Fruit fly (Drosophila melanogaster) whole organism, adult: ENCODE results near the gene Srp14.

Experiments used
- CG11617 ChIP-seq: fragments of 200-800 bp; sonication (Bioruptor generic); optimal IDR thresholded peaks from 2 replicates; lab custom pipeline; 2017; ENCODE audit warnings: mild to moderate bottlenecking, missing biosample characterization, missing genetic modification reagents, missing genetic modification characterization
- CG12768 ChIP-seq: fragments of 200-800 bp; sonication (Bioruptor generic); optimal IDR thresholded peaks from 2 replicates; lab custom pipeline; 2017; ENCODE audit warnings: missing biosample characterization, missing genetic modification characterization, mild to moderate bottlenecking, moderate library complexity, missing genetic modification reagents
- CG14711 ChIP-seq: fragments of 200-800 bp; sonication (Bioruptor generic); optimal IDR thresholded peaks from 2 replicates; lab custom pipeline; 2018; ENCODE audit warnings: missing biosample characterization, mild to moderate bottlenecking, missing genetic modification characterization, moderate library complexity
- CG1620 ChIP-seq: fragments of 200-800 bp; sonication (Bioruptor generic); optimal IDR thresholded peaks from 2 replicates; lab custom pipeline; 2016; ENCODE audit warnings: missing biosample characterization, missing genetic modification characterization
- CG33017 ChIP-seq: fragments of 200-800 bp; sonication (Bioruptor generic); optimal IDR thresholded peaks from 2 replicates; lab custom pipeline; 2018; ENCODE audit warnings: missing biosample characterization, mild to moderate bottlenecking, missing genetic modification characterization, moderate library complexity
- CG5204 ChIP-seq: fragments of 200-800 bp; sonication (Bioruptor generic); optimal IDR thresholded peaks from 2 replicates; lab custom pipeline; 2016; ENCODE audit warnings: missing biosample characterization, missing genetic modification characterization
- CG7045 ChIP-seq: fragments of 200-800 bp; sonication (Bioruptor generic); optimal IDR thresholded peaks from 2 replicates; lab custom pipeline; 2017; ENCODE audit warnings: missing biosample characterization, mild to moderate bottlenecking, missing genetic modification characterization
- CG7101 ChIP-seq: fragments of 200-800 bp; sonication (Bioruptor generic); optimal IDR thresholded peaks from 2 replicates; lab custom pipeline; 2018; ENCODE audit warnings: missing biosample characterization, mild to moderate bottlenecking, missing genetic modification characterization, moderate library complexity
- Clk ChIP-seq: fragments of 200-800 bp; sonication (Bioruptor generic); optimal IDR thresholded peaks from 2 replicates; lab custom pipeline; 2017; ENCODE audit warnings: missing biosample characterization, missing genetic modification characterization
- Crg-1 ChIP-seq: fragments of 200-800 bp; sonication (Bioruptor generic); optimal IDR thresholded peaks from 2 replicates; lab custom pipeline; 2016; ENCODE audit warnings: missing biosample characterization, missing genetic modification characterization
- Hr96 ChIP-seq: fragments of 200-800 bp; sonication (Bioruptor generic); optimal IDR thresholded peaks from 2 replicates; lab custom pipeline; 2016; ENCODE audit warnings: missing biosample characterization, missing genetic modification characterization
- Mnt ChIP-seq: fragments of 200-800 bp; sonication (Bioruptor generic); optimal IDR thresholded peaks from 2 replicates; lab custom pipeline; 2016; ENCODE audit warnings: missing biosample characterization, mild to moderate bottlenecking, missing genetic modification characterization
- bab1 ChIP-seq: fragments of 200-800 bp; sonication (Bioruptor generic); optimal IDR thresholded peaks from 3 replicates; lab custom pipeline; 2019; ENCODE audit warnings: missing biosample characterization, mild to moderate bottlenecking, missing genetic modification characterization, moderate library complexity
- cic ChIP-seq: fragments of 200-800 bp; sonication (Bioruptor generic); optimal IDR thresholded peaks from 2 replicates; lab custom pipeline; 2017; ENCODE audit warnings: missing biosample characterization, mild to moderate bottlenecking, missing genetic modification characterization, moderate library complexity
- cnc ChIP-seq, 2 experiments: fragments of >200 bp; optimal IDR thresholded peaks; 2 replicates each; lab custom pipeline; 2017
- kay ChIP-seq: fragments of 200-800 bp; sonication (Bioruptor generic); peaks from one replicate; lab custom pipeline; 2016; ENCODE audit warnings: missing biosample characterization, missing genetic modification characterization, borderline replicate concordance
- ovo ChIP-seq: fragments of 200-800 bp; sonication (Bioruptor generic); optimal IDR thresholded peaks from 2 replicates; lab custom pipeline; 2016; ENCODE audit warnings: missing biosample characterization, missing genetic modification characterization
- pad ChIP-seq: fragments of 200-800 bp; sonication (Bioruptor generic); optimal IDR thresholded peaks from 3 replicates; lab custom pipeline; 2017; ENCODE audit warnings: missing biosample characterization, missing genetic modification characterization, mild to moderate bottlenecking, moderate library complexity, missing genetic modification reagents
- tj ChIP-seq: fragments of 200-800 bp; sonication (Bioruptor generic); optimal IDR thresholded peaks from 3 replicates; lab custom pipeline; 2017; ENCODE audit warnings: missing biosample characterization, mild to moderate bottlenecking, missing genetic modification characterization, moderate library complexity
- toe ChIP-seq: fragments of 200-800 bp; sonication (Bioruptor generic); optimal IDR thresholded peaks from 2 replicates; lab custom pipeline; 2016; ENCODE audit warnings: missing biosample characterization, missing genetic modification characterization

Gene Srp14

DNA sequence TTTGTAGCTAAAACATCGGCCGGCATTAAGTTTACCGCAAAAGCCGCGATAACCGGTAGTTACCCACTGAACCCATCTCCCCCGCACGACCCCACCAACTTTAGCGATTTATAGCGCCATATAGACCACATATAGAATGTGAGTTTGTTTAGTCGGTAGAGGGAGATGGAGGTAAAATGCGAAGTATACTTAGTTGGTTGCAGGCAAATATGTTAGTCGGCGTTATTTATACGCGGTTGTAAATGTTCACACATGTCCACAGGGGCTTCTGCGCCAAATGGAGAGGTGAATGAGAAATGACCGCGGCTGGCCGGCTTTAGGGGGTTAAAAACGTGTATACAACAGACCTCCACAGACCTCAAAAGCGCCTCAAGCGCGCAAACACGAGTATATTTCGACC is 34.2 kb upstream of the Srp14 start:
- TF ChIP-seq Clk (GFP tag; lab: Kevin White, UChicago) (no peak), Hr96 (GFP tag; lab: Kevin White, UChicago) (peak; percentile 53), bab1 (GFP tag; lab: Kevin White, UChicago) (no peak), CG7045 (GFP tag; lab: Kevin White, UChicago) (peak; percentile 68), CG5204 (no peak), kay (GFP tag; lab: Kevin White, UChicago) (no peak), CG1620 (GFP tag; lab: Kevin White, UChicago) (no peak), pad (GFP tag; lab: Kevin White, UChicago) (peak; percentile 27), tj (GFP tag; lab: Kevin White, UChicago) (no peak), CG14711 (tag; lab: Kevin White, UChicago) (no peak), CG12768 (GFP tag; lab: Kevin White, UChicago) (peak; percentile 22), Crg-1 (GFP tag; lab: Kevin White, UChicago) (peak; percentile 5), cnc (optimal IDR thresholded peaks at IDR 0.05; lab: Kevin White, UChicago) (no peak), CG7101 (peak; percentile 56), toe (GFP tag; lab: Kevin White, UChicago) (peak; percentile 11), ovo (GFP tag; lab: Kevin White, UChicago) (peak; percentile 40), cic (GFP tag; lab: Kevin White, UChicago) (peak; percentile 95), CG33017 (tag; lab: Kevin White, UChicago) (peak; percentile 35), CG11617 (no peak), Mnt (GFP tag; lab: Kevin White, UChicago) (peak; percentile 41)

- TF ChIP-seq ovo (GFP tag; lab: Kevin White, UChicago): peak; percentile 47
- TF ChIP-seq Mnt (GFP tag; lab: Kevin White, UChicago): peak; percentile 55
- no peak for TF ChIP-seq bab1 (GFP tag; lab: Kevin White, UChicago)
- no peak for TF ChIP-seq cnc (optimal IDR thresholded peaks at IDR 0.05; lab: Kevin White, UChicago)
- no peak for TF ChIP-seq Clk (GFP tag; lab: Kevin White, UChicago)
- peak; percentile 95 for TF ChIP-seq tj (GFP tag; lab: Kevin White, UChicago)
- TF ChIP-seq Crg-1 (GFP tag; lab: Kevin White, UChicago): no peak
- peak; percentile 71 for TF ChIP-seq CG12768 (GFP tag; lab: Kevin White, UChicago)
- TF ChIP-seq CG14711 (tag; lab: Kevin White, UChicago): peak; percentile 36
- TF ChIP-seq CG7101: peak; percentile 18
- TF ChIP-seq toe (GFP tag; lab: Kevin White, UChicago): peak; percentile 6
- peak; percentile 9 for TF ChIP-seq CG33017 (tag; lab: Kevin White, UChicago)
- TF ChIP-seq CG11617: peak; percentile 11
- peak; percentile 91 for TF ChIP-seq cic (GFP tag; lab: Kevin White, UChicago)
- no peak for TF ChIP-seq CG1620 (GFP tag; lab: Kevin White, UChicago)
- TF ChIP-seq pad (GFP tag; lab: Kevin White, UChicago): no peak
Observed at dm6 chr3R:20546662-20547620, 33.0 kb upstream of the Srp14 start.

DNA sequence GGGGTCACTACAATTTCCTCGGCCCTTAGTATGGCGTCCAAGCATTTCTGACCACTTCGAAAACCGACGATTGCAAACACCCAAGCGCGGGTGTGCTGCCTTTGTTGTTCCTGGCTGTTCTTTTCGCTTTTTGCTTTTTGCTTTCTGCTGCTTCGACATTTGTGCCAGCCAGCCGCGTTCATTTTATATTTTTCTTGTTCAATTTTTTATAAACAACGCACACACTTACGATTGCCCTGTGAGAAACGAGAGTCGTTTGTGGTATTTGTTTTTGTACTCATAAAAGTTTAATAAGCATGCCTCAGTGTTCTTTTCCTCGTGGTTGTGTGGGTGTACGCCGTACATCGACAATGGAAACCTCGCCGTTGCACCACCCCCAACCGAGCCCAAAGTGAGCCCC is 32.2 kb upstream of the Srp14 start:
- TF ChIP-seq cic (GFP tag; lab: Kevin White, UChicago): peak; percentile 14
- no peak for TF ChIP-seq CG1620 (GFP tag; lab: Kevin White, UChicago)
- TF ChIP-seq toe (GFP tag; lab: Kevin White, UChicago): no peak
- peak; percentile 76 for TF ChIP-seq tj (GFP tag; lab: Kevin White, UChicago)
- TF ChIP-seq kay (GFP tag; lab: Kevin White, UChicago): no peak
- no peak for TF ChIP-seq CG12768 (GFP tag; lab: Kevin White, UChicago)

DNA sequence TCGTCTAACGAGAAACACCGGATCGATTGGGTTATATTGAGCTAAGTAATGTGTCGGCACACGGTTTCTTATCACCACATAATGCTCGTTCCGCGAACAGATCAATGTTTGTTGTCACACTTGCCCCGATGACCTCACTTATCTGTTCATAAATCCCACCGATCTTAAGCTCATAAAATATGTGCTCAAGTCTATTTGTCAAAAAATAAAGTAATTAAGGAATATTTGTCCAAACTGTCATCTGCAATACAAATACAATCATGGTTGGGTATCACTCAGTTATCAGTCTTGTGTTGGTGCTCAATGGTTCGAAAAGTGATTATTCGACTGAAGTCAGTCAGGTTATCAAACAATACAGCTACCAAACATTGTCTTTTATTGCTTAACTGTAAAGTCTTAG is 31.7 kb upstream of the Srp14 start:
- TF ChIP-seq CG12768 (GFP tag; lab: Kevin White, UChicago): no peak
- no peak for TF ChIP-seq cic (GFP tag; lab: Kevin White, UChicago)
- no peak for TF ChIP-seq CG14711 (tag; lab: Kevin White, UChicago)
- no peak for TF ChIP-seq CG33017 (tag; lab: Kevin White, UChicago)
- no peak for TF ChIP-seq cnc (optimal IDR thresholded peaks at IDR 0.05; lab: Kevin White, UChicago)
- TF ChIP-seq CG7045 (GFP tag; lab: Kevin White, UChicago): no peak
- no peak for TF ChIP-seq CG1620 (GFP tag; lab: Kevin White, UChicago)
- TF ChIP-seq ovo (GFP tag; lab: Kevin White, UChicago): no peak
- no peak for TF ChIP-seq bab1 (GFP tag; lab: Kevin White, UChicago)
- TF ChIP-seq CG7101: no peak
- no peak for TF ChIP-seq Hr96 (GFP tag; lab: Kevin White, UChicago)
- TF ChIP-seq pad (GFP tag; lab: Kevin White, UChicago): no peak
- TF ChIP-seq Clk (GFP tag; lab: Kevin White, UChicago): no peak
- no peak for TF ChIP-seq toe (GFP tag; lab: Kevin White, UChicago)
- TF ChIP-seq tj (GFP tag; lab: Kevin White, UChicago): no peak

DNA sequence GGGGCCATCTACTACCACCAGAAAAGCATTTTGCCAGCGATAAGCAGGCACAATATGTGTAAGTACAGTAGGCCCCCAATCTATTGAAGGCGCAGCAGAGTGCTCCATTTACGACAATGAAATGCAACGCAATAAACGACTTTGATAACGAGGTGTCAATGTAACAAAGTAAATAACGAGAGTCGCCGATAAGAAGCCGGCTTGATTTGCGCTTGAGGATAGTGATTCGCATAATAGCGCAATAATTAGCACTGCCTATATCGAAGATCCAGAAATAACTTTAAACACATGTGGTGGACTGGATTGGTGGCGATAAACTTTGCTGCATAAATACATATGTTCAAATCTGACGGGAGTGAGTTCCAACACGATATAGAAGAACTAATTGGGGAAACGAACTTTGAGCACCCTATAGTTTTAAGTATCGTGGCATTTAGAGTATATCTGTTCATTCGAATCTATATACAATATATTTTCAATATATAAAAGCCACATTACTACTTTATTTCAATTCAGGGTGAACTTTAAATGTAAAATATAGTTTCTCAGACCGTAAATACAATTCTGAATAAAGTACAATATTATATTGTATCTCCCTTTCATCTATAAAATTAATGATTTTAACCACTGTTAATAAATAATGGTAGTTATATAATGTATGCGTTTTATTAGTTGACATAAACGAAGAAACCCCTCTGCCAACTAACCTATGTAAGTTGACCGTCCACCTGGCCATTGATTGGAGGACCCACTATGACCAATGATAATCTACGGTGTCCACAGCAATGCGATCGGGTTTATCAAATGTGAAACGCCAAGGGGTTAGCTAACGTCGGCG is 30.7 kb upstream of the Srp14 start:
- TF ChIP-seq tj (GFP tag; lab: Kevin White, UChicago) (no peak), pad (GFP tag; lab: Kevin White, UChicago) (peak; percentile 7), kay (GFP tag; lab: Kevin White, UChicago) (peak; percentile 64), Clk (GFP tag; lab: Kevin White, UChicago) (peak; percentile 63), toe (GFP tag; lab: Kevin White, UChicago) (peak; percentile 36), cnc (optimal IDR thresholded peaks at IDR 0.05; lab: Kevin White, UChicago) (no peak), cic (GFP tag; lab: Kevin White, UChicago) (peak; percentile 92), CG11617 (no peak), bab1 (GFP tag; lab: Kevin White, UChicago) (no peak), CG12768 (GFP tag; lab: Kevin White, UChicago) (peak; percentile 63), Mnt (GFP tag; lab: Kevin White, UChicago) (peak; percentile 71), Hr96 (GFP tag; lab: Kevin White, UChicago) (no peak), CG1620 (GFP tag; lab: Kevin White, UChicago) (no peak), CG7101 (peak; percentile 24), CG5204 (no peak), CG33017 (tag; lab: Kevin White, UChicago) (peak; percentile 60), ovo (GFP tag; lab: Kevin White, UChicago) (peak; percentile 29), CG7045 (GFP tag; lab: Kevin White, UChicago) (peak; percentile 60), Crg-1 (GFP tag; lab: Kevin White, UChicago) (no peak), CG14711 (tag; lab: Kevin White, UChicago) (no peak)
